Worm (Caenorhabditis elegans) whole organism, midembryonic: Measurements from ENCODE around the gene pak-2.

Experiments used
- T22C8.4 ChIP-seq: fragments of 200-800 bp; sonication (Bioruptor generic); IDR thresholded peaks from 2 replicates; pipeline ENCODE4 v1.3.6; 2022; ENCODE audit warnings: missing genetic modification characterization, missing compliant biosample characterization
- cog-1 ChIP-seq: sonication (generic microtip); optimal IDR thresholded peaks from 2 replicates; lab custom pipeline; 2016; ENCODE audit warnings: missing genetic modification characterization, missing compliant biosample characterization
- flt-1 ChIP-seq: fragments of 200-800 bp; sonication (Bioruptor generic); IDR thresholded peaks from 2 replicates; pipeline ENCODE4 v1.3.6; 2022; ENCODE audit warnings: missing genetic modification characterization, missing compliant biosample characterization
- klf-2 ChIP-seq: fragments of 200-800 bp; sonication (Bioruptor generic); conservative IDR thresholded peaks from 2 replicates; pipeline ENCODE4 v1.3.6; 2022; ENCODE audit warnings: missing genetic modification reagents, missing genetic modification characterization, missing compliant biosample characterization
- med-1 ChIP-seq: sonication (generic microtip); optimal IDR thresholded peaks from 2 replicates; lab custom pipeline; 2017; ENCODE audit warnings: missing genetic modification characterization, mild to moderate bottlenecking, missing compliant biosample characterization, antibody characterized with exemption, missing genetic modification reagents; ENCODE audit not compliant: insufficient read depth
- tab-1 ChIP-seq: fragments of 200-800 bp; sonication (Bioruptor generic); IDR thresholded peaks from 2 replicates; pipeline ENCODE4 v1.3.6; 2022; ENCODE audit warnings: missing genetic modification characterization, missing compliant biosample characterization
- ztf-23 ChIP-seq: fragments of 200-800 bp; sonication (Bioruptor generic); IDR thresholded peaks from 2 replicates; pipeline ENCODE4 v1.3.6; 2022; ENCODE audit warnings: missing genetic modification reagents, missing genetic modification characterization, missing compliant biosample characterization
- ztf-29 ChIP-seq: fragments of 200-800 bp; sonication (Bioruptor generic); IDR thresholded peaks from 2 replicates; pipeline ENCODE4 v1.3.6; 2022; ENCODE audit warnings: missing genetic modification reagents, missing genetic modification characterization, missing compliant biosample characterization

ce11 chrV:11029309-11029708, 9.9 kb downstream of the pak-2 start:
- no peak for TF ChIP-seq tab-1
- TF ChIP-seq klf-2 (GFP tag; lab: Robert Waterston, UW), result no peak
- peak; percentile 47; the same call in 1 of the 2 replicates for TF ChIP-seq flt-1 (GFP tag; lab: Robert Waterston, UW)
- no peak for TF ChIP-seq ztf-29
- no peak for TF ChIP-seq med-1 (GFP tag; lab: Kevin White, UChicago)
- peak; percentile 71 for TF ChIP-seq ztf-23 (GFP tag; lab: Robert Waterston, UW)
- peak; percentile 39 for TF ChIP-seq cog-1 (tag; lab: Kevin White, UChicago)
- TF ChIP-seq T22C8.4 (GFP tag; lab: Robert Waterston, UW), result peak; percentile 38; the same call in 1 of the 2 replicates
